Fruit fly (Drosophila melanogaster) whole organism, wandering third instar larva: ENCODE data around the gene eIF2Bbeta.

ENCODE experiments used
- Abd-B ChIP-seq: fragments of >200 bp; optimal IDR thresholded peaks from 2 replicates; lab custom pipeline; 2017; ENCODE audit warnings: missing biosample characterization, missing genetic modification characterization
- CG32264 ChIP-seq: fragments of 200-800 bp; sonication (Bioruptor generic); optimal IDR thresholded peaks from 2 replicates; lab custom pipeline; 2016; ENCODE audit warnings: missing biosample characterization, missing genetic modification characterization
- CG9705 ChIP-seq: fragments of 200-800 bp; sonication (Bioruptor generic); optimal IDR thresholded peaks from 2 replicates; lab custom pipeline; 2018; ENCODE audit warnings: missing biosample characterization, mild to moderate bottlenecking, missing genetic modification characterization
- CrebA ChIP-seq: fragments of 200-800 bp; sonication (Bioruptor generic); optimal IDR thresholded peaks from 2 replicates; lab custom pipeline; 2016; ENCODE audit warnings: missing biosample characterization, mild to moderate bottlenecking, missing genetic modification characterization, borderline replicate concordance
- Dfd ChIP-seq: fragments of >200 bp; optimal IDR thresholded peaks from 2 replicates; lab custom pipeline; 2017; ENCODE audit warnings: missing biosample characterization, missing genetic modification characterization
- Dif ChIP-seq: fragments of 200-275, 200-300 bp; sonication (Bioruptor generic); optimal IDR thresholded peaks from 2 replicates; lab custom pipeline; 2018; ENCODE audit warnings: missing biosample characterization, missing genetic modification characterization; ENCODE audit not compliant: partially characterized antibody
- GATAd ChIP-seq: sonication (Bioruptor generic); optimal IDR thresholded peaks from 2 replicates; lab custom pipeline; 2016; ENCODE audit warnings: missing biosample characterization, missing genetic modification characterization
- HLH106 ChIP-seq: fragments of 200-800 bp; optimal IDR thresholded peaks from 3 replicates; lab custom pipeline; 2019; ENCODE audit warnings: missing biosample characterization, mild to moderate bottlenecking, missing genetic modification characterization, moderate library complexity
- Hnf4 ChIP-seq: fragments of 200-800 bp; sonication (Bioruptor generic); optimal IDR thresholded peaks from 2 replicates; lab custom pipeline; 2016; ENCODE audit warnings: missing biosample characterization, mild to moderate bottlenecking, missing genetic modification characterization
- Hr78 ChIP-seq: fragments of >200 bp; optimal IDR thresholded peaks from 2 replicates; lab custom pipeline; 2017; ENCODE audit warnings: missing biosample characterization, missing genetic modification characterization
- Hr83 ChIP-seq: fragments of 200-300 bp; sonication (Bioruptor generic); optimal IDR thresholded peaks from 2 replicates; lab custom pipeline; 2016; ENCODE audit warnings: missing biosample characterization, mild to moderate bottlenecking, missing genetic modification characterization, moderate library complexity; ENCODE audit not compliant: poor library complexity, severe bottlenecking
- Jra ChIP-seq: sonication (Bioruptor generic); optimal IDR thresholded peaks from 2 replicates; lab custom pipeline; 2016; ENCODE audit warnings: missing biosample characterization, missing genetic modification characterization
- Mio ChIP-seq: sonication (Bioruptor generic); optimal IDR thresholded peaks from 2 replicates; lab custom pipeline; 2016; ENCODE audit warnings: missing biosample characterization, missing genetic modification characterization
- Myc ChIP-seq: fragments of >200 bp; optimal IDR thresholded peaks from 2 replicates; lab custom pipeline; 2017
- N ChIP-seq: fragments of >200 bp; optimal IDR thresholded peaks from 2 replicates; lab custom pipeline; 2018; ENCODE audit warnings: missing biosample characterization, missing external identifiers, missing genetic modification characterization
- OdsH ChIP-seq: fragments of 200-800 bp; sonication (Bioruptor generic); optimal IDR thresholded peaks from 2 replicates; lab custom pipeline; 2016; ENCODE audit warnings: missing biosample characterization, mild to moderate bottlenecking, missing genetic modification characterization
- Rel ChIP-seq, 2 experiments: fragments of 200-800 bp; sonication (Bioruptor generic) in 1 of 2; optimal IDR thresholded peaks; 2 replicates in 1 of 2; 3 replicates in 1 of 2; lab custom pipeline; 2016 to 2019; ENCODE audit warnings: mild to moderate bottlenecking in 2 of 2, missing biosample characterization in 2 of 2, missing genetic modification characterization in 2 of 2, moderate library complexity in 1 of 2
- Sp1 ChIP-seq: fragments of 200-800 bp; sonication (Bioruptor generic); optimal IDR thresholded peaks from 3 replicates; lab custom pipeline; 2019; ENCODE audit warnings: missing biosample characterization, mild to moderate bottlenecking, missing genetic modification characterization, moderate library complexity
- Vsx2 ChIP-seq: fragments of 200-300, 225-300 bp; sonication (Bioruptor generic); optimal IDR thresholded peaks from 2 replicates; lab custom pipeline; 2018; ENCODE audit warnings: missing biosample characterization, missing genetic modification characterization; ENCODE audit not compliant: partially characterized antibody
- br ChIP-seq: fragments of 200-800 bp; sonication (Bioruptor generic); optimal IDR thresholded peaks from 2 replicates; lab custom pipeline; 2016; ENCODE audit warnings: missing biosample characterization, missing genetic modification characterization
- brk ChIP-seq: fragments of 200-800 bp; sonication (Bioruptor generic); optimal IDR thresholded peaks from 2 replicates; lab custom pipeline; 2016; ENCODE audit warnings: missing biosample characterization, mild to moderate bottlenecking, missing genetic modification characterization
- dl ChIP-seq, 2 experiments: fragments of 175-275, 200-275 bp in 1 of 2; fragments of 200-275 bp in 1 of 2; sonication (Bioruptor generic); optimal IDR thresholded peaks; lab custom pipeline; 2018; ENCODE audit warnings: mild to moderate bottlenecking in 2 of 2, missing biosample characterization in 2 of 2, missing genetic modification characterization in 2 of 2, moderate library complexity in 2 of 2; ENCODE audit not compliant: partially characterized antibody in 2 of 2, insufficient read depth in 1 of 2
- dmrt93B ChIP-seq: fragments of 200-800 bp; sonication (Bioruptor generic); optimal IDR thresholded peaks from 2 replicates; lab custom pipeline; 2018; ENCODE audit warnings: missing biosample characterization, mild to moderate bottlenecking, missing genetic modification characterization
- dsf ChIP-seq: sonication (Bioruptor generic); optimal IDR thresholded peaks from 2 replicates; lab custom pipeline; 2016; ENCODE audit warnings: missing biosample characterization, missing genetic modification characterization, borderline replicate concordance
- ey ChIP-seq: fragments of 200-800 bp; sonication (Bioruptor generic); optimal IDR thresholded peaks from 2 replicates; lab custom pipeline; 2016; ENCODE audit warnings: missing biosample characterization, missing genetic modification characterization
- foxo ChIP-seq, 2 experiments: fragments of 200-800 bp; sonication (Bioruptor generic); optimal IDR thresholded peaks; 2 replicates in 1 of 2; 3 replicates in 1 of 2; lab custom pipeline; 2016 to 2017; ENCODE audit warnings: missing biosample characterization in 2 of 2, missing genetic modification characterization in 2 of 2
- fru ChIP-seq: fragments of 200-800 bp; sonication (Bioruptor generic); optimal IDR thresholded peaks from 3 replicates; lab custom pipeline; 2016; ENCODE audit warnings: missing biosample characterization, mild to moderate bottlenecking, missing genetic modification characterization
- h ChIP-seq: fragments of 200-800 bp; sonication (Bioruptor generic); optimal IDR thresholded peaks from 3 replicates; lab custom pipeline; 2016; ENCODE audit warnings: missing biosample characterization, mild to moderate bottlenecking, missing genetic modification characterization
- jim ChIP-seq: fragments of 175-275, 200-325 bp; sonication (Bioruptor generic); optimal IDR thresholded peaks from 2 replicates; lab custom pipeline; 2016; ENCODE audit warnings: missing biosample characterization, mild to moderate bottlenecking, missing genetic modification characterization
- lola ChIP-seq: fragments of >200 bp; optimal IDR thresholded peaks from 2 replicates; lab custom pipeline; 2017; ENCODE audit warnings: missing biosample characterization, missing genetic modification characterization
- pan ChIP-seq: fragments of >200 bp; optimal IDR thresholded peaks from 2 replicates; lab custom pipeline; 2017
- psq ChIP-seq: fragments of 200-800 bp; sonication (Bioruptor generic); optimal IDR thresholded peaks from 3 replicates; lab custom pipeline; 2017; ENCODE audit warnings: missing biosample characterization, mild to moderate bottlenecking, missing genetic modification characterization, moderate library complexity
- rgr ChIP-seq: fragments of 200-800 bp; sonication (Bioruptor generic); optimal IDR thresholded peaks from 3 replicates; lab custom pipeline; 2016; ENCODE audit warnings: missing biosample characterization, mild to moderate bottlenecking, missing genetic modification characterization
- sage ChIP-seq: fragments of 200-800 bp; sonication (Bioruptor generic); optimal IDR thresholded peaks from 2 replicates; lab custom pipeline; 2016; ENCODE audit warnings: missing biosample characterization, mild to moderate bottlenecking, missing genetic modification characterization
- sv ChIP-seq: fragments of 200-800 bp; sonication (Bioruptor generic); optimal IDR thresholded peaks from 3 replicates; lab custom pipeline; 2016; ENCODE audit warnings: missing biosample characterization, missing genetic modification characterization
- tai ChIP-seq: sonication (Bioruptor generic); optimal IDR thresholded peaks from 2 replicates; lab custom pipeline; 2016; ENCODE audit warnings: missing biosample characterization, missing genetic modification characterization
- usp ChIP-seq: fragments of >200 bp; optimal IDR thresholded peaks from 2 replicates; lab custom pipeline; 2017; ENCODE audit warnings: missing biosample characterization, missing genetic modification characterization
- woc ChIP-seq: sonication (Bioruptor generic); optimal IDR thresholded peaks from 2 replicates; lab custom pipeline; 2016; ENCODE audit warnings: missing biosample characterization, mild to moderate bottlenecking, missing genetic modification characterization

The eIF2Bbeta gene

dm6 chrX:2720122-2720521 is 15.8 kb downstream of the eIF2Bbeta start, which contains the start of gene CG2701:
Gene CG2701 (minus strand): TSS chrX:2720327.
- TF ChIP-seq pan (lab: Kevin White, UChicago) = no peak
- TF ChIP-seq Hr83 (GFP tag; lab: Kevin White, UChicago) = peak; percentile 42

DNA sequence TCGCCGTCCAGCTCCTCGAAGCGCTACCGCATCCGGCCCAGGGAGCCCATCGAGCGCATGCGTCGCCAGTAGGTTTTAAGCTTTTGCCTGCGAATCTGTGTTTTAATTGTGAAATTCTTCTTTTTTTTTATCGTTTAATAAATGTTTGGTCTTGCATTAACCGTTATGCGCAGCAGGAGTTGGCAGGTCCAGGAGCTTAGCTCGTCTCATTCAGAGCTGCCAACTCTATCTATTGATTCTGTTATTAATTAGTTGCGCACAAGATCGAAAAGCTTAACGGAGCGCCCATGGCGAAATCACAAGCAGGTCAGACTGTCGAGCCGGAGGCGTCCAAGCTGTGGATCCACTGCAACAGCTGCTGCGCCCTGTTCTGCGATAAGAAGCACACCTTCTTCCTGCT is 22.0 kb downstream of the eIF2Bbeta start, which contains the start of gene vilya:
TSS of gene vilya (plus strand) at position 259 of the 400 bp plus-strand sequence.
- TF ChIP-seq Jra = no peak
- no peak for TF ChIP-seq Hnf4 (GFP tag; lab: Kevin White, UChicago)
- TF ChIP-seq h = no peak
- no peak for TF ChIP-seq Mio (GFP tag; lab: Kevin White, UChicago)
- no peak for TF ChIP-seq br (GFP tag; lab: Kevin White, UChicago)
- no peak for TF ChIP-seq CG32264 (GFP tag; lab: Kevin White, UChicago)
- TF ChIP-seq Vsx2 (GFP tag; lab: Kevin White, UChicago) = no peak
- TF ChIP-seq Abd-B (GFP tag; lab: Kevin White, UChicago) = no peak
- TF ChIP-seq Rel (GFP tag; optimal IDR thresholded peaks at IDR 0.05; lab: Kevin White, UChicago) = no peak
- TF ChIP-seq Rel (tag; optimal IDR thresholded peaks at IDR 0.05; lab: Kevin White, UChicago) = no peak
- no peak for TF ChIP-seq CG9705 (GFP tag; lab: Kevin White, UChicago)
- TF ChIP-seq usp (GFP tag; lab: Kevin White, UChicago) = no peak
- TF ChIP-seq fru = no peak
- no peak for TF ChIP-seq N (GFP tag; lab: Kevin White, UChicago)
- no peak for TF ChIP-seq dl (GFP tag; optimal IDR thresholded peaks at IDR 0.05; lab: Kevin White, UChicago; ENCODE audit: insufficient read depth in 1 of 2, partially characterized antibody in 2 of 2)
- no peak for TF ChIP-seq Dfd (GFP tag; lab: Kevin White, UChicago)
- TF ChIP-seq tai (GFP tag; lab: Kevin White, UChicago) = no peak
- TF ChIP-seq dmrt93B (GFP tag; lab: Kevin White, UChicago) = no peak

dm6 chrX:2727506-2727905 is 23.1 kb downstream of the eIF2Bbeta start, which contains the start of gene dwg:
Gene dwg (plus strand): TSS chrX:2727698.
- TF ChIP-seq Vsx2 (GFP tag; lab: Kevin White, UChicago) (no peak), Hr78 (no peak), Hr83 (GFP tag; lab: Kevin White, UChicago) (no peak), h (no peak), dl (GFP tag; optimal IDR thresholded peaks at IDR 0.05; lab: Kevin White, UChicago; ENCODE audit: insufficient read depth in 1 of 2, partially characterized antibody in 2 of 2) (no peak), tai (GFP tag; lab: Kevin White, UChicago) (no peak), Mio (GFP tag; lab: Kevin White, UChicago) (no peak), Abd-B (GFP tag; lab: Kevin White, UChicago) (no peak), HLH106 (tag; lab: Kevin White, UChicago) (no peak), foxo (GFP tag; optimal IDR thresholded peaks at IDR 0.05; lab: Kevin White, UChicago) (no peak), brk (GFP tag; lab: Kevin White, UChicago) (no peak), CrebA (GFP tag; lab: Kevin White, UChicago) (no peak), lola (no peak), CG9705 (GFP tag; lab: Kevin White, UChicago) (no peak), psq (no peak), GATAd (GFP tag; lab: Kevin White, UChicago) (no peak), usp (GFP tag; lab: Kevin White, UChicago) (no peak), pan (lab: Kevin White, UChicago) (no peak), br (GFP tag; lab: Kevin White, UChicago) (no peak)
- TF ChIP-seq, all 38 proteins: peak for 0

DNA sequence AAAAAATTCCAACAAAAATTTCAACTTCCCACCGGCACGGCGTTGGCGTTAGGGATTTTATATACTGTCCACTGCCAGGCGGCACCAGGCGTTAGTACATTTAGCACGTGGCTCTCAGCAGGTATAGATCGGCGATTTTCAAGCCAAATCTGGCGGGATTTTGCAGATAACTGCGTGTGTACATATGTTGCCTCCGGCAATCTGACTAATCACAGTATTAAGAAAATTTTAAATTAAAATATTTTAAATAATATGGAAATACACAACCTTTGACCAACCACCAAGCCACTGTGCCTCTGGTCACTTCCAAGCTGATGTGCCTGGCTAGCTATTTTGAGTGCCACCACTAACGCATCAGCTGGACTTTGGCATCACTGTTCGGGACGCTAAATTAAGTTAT is 27.8 kb downstream of the eIF2Bbeta start, which contains the start of the genes ttm50 and CG2712:
TSS of gene ttm50 (minus strand) at position 64 of the 400 bp plus-strand sequence.
TSS of gene CG2712 (plus strand) at position 343 of the 400 bp plus-strand sequence.
- no peak for TF ChIP-seq sage (GFP tag; lab: Kevin White, UChicago)
- no peak for TF ChIP-seq CrebA (GFP tag; lab: Kevin White, UChicago)
- peak; percentile 22 for TF ChIP-seq psq
- TF ChIP-seq jim = no peak
- TF ChIP-seq Hnf4 (GFP tag; lab: Kevin White, UChicago) = no peak
- no peak for TF ChIP-seq lola
- peak; percentile 79 for TF ChIP-seq HLH106 (tag; lab: Kevin White, UChicago)
- peak; percentile 17 for TF ChIP-seq ey (GFP tag; lab: Kevin White, UChicago)
- no peak for TF ChIP-seq dmrt93B (GFP tag; lab: Kevin White, UChicago)
- TF ChIP-seq pan (lab: Kevin White, UChicago) = no peak
- TF ChIP-seq br (GFP tag; lab: Kevin White, UChicago) = no peak
- TF ChIP-seq OdsH (GFP tag; lab: Kevin White, UChicago) = peak; percentile 12
- no peak for TF ChIP-seq CG32264 (GFP tag; lab: Kevin White, UChicago)
- TF ChIP-seq GATAd (GFP tag; lab: Kevin White, UChicago) = no peak
- no peak for TF ChIP-seq Dfd (GFP tag; lab: Kevin White, UChicago)
- no peak for TF ChIP-seq fru
- no peak for TF ChIP-seq Vsx2 (GFP tag; lab: Kevin White, UChicago)
- TF ChIP-seq Myc = peak; percentile 99
- TF ChIP-seq Jra = no peak
- TF ChIP-seq Rel (GFP tag; optimal IDR thresholded peaks at IDR 0.05; lab: Kevin White, UChicago) = no peak
- TF ChIP-seq Rel (tag; optimal IDR thresholded peaks at IDR 0.05; lab: Kevin White, UChicago) = no peak
- no peak for TF ChIP-seq Abd-B (GFP tag; lab: Kevin White, UChicago)
- TF ChIP-seq sv (GFP tag; lab: Kevin White, UChicago) = peak; percentile 46
- TF ChIP-seq dl (GFP tag; optimal IDR thresholded peaks at IDR 0.05; lab: Kevin White, UChicago; ENCODE audit: insufficient read depth in 1 of 2, partially characterized antibody in 2 of 2) = no peak
- TF ChIP-seq dsf = no peak
- TF ChIP-seq Sp1 (GFP tag; lab: Kevin White, UChicago) = peak; percentile 65
- no peak for TF ChIP-seq brk (GFP tag; lab: Kevin White, UChicago)
- TF ChIP-seq rgr = no peak
- TF ChIP-seq woc (GFP tag; lab: Kevin White, UChicago) = peak; percentile 78
- no peak for TF ChIP-seq N (GFP tag; lab: Kevin White, UChicago)
- TF ChIP-seq foxo (GFP tag; optimal IDR thresholded peaks at IDR 0.05; lab: Kevin White, UChicago) = no peak
- no peak for TF ChIP-seq Hr78
- no peak for TF ChIP-seq Dif
